Worm (Caenorhabditis elegans) whole organism, young adult: ENCODE data around the gene pqn-92.

Experiments
- F33H1.4 ChIP-seq: fragments of 200-800 bp; sonication (Bioruptor generic); IDR thresholded peaks from 2 replicates; pipeline ENCODE4 v1.3.6; 2022; ENCODE audit warnings: missing genetic modification reagents, missing genetic modification characterization, missing compliant biosample characterization
- F49E8.2 ChIP-seq: sonication (generic microtip); optimal IDR thresholded peaks from 3 replicates; lab custom pipeline; 2017; ENCODE audit warnings: missing genetic modification characterization, mild to moderate bottlenecking, missing compliant biosample characterization, antibody characterized with exemption, moderate library complexity; ENCODE audit not compliant: insufficient read depth
- K11D2.4 ChIP-seq: fragments of 200-800 bp; sonication (Bioruptor generic); IDR thresholded peaks from 2 replicates; pipeline ENCODE4 v1.3.6; 2022; ENCODE audit warnings: missing genetic modification reagents, missing genetic modification characterization, missing compliant biosample characterization
- T07F8.4 ChIP-seq: sonication (generic microtip); optimal IDR thresholded peaks from 2 replicates; lab custom pipeline; 2016; ENCODE audit warnings: mild to moderate bottlenecking, missing genetic modification characterization, moderate library complexity, missing compliant biosample characterization
- T26A5.8 ChIP-seq: sonication (generic microtip); optimal IDR thresholded peaks from 2 replicates; lab custom pipeline; 2016; ENCODE audit warnings: missing genetic modification characterization, missing compliant biosample characterization
- Y53G8AR.9 ChIP-seq: fragments of 200-800 bp; sonication (Bioruptor generic); conservative IDR thresholded peaks from 2 replicates; pipeline ENCODE4 v1.3.6; 2022; ENCODE audit warnings: missing genetic modification reagents, missing genetic modification characterization, missing compliant biosample characterization
- Y56A3A.18 ChIP-seq: fragments of 200-800 bp; sonication (Bioruptor generic); IDR thresholded peaks from 2 replicates; pipeline ENCODE4 v1.3.6; 2022; ENCODE audit warnings: missing genetic modification reagents, missing genetic modification characterization, missing compliant biosample characterization
- ZK185.1 ChIP-seq: sonication (generic microtip); optimal IDR thresholded peaks from 2 replicates; lab custom pipeline; 2016; ENCODE audit warnings: mild to moderate bottlenecking, missing genetic modification characterization, missing compliant biosample characterization; ENCODE audit not compliant: poor library complexity, severe bottlenecking
- aptf-2 ChIP-seq: fragments of 200-800 bp; sonication (Bioruptor generic); conservative IDR thresholded peaks from 2 replicates; pipeline ENCODE4 v1.3.6; 2022; ENCODE audit warnings: missing genetic modification reagents, missing genetic modification characterization, missing compliant biosample characterization
- attf-3 ChIP-seq: fragments of 200-800 bp; sonication (Bioruptor generic); conservative IDR thresholded peaks from 2 replicates; pipeline ENCODE4 v1.3.6; 2022; ENCODE audit warnings: missing genetic modification reagents, missing genetic modification characterization, missing compliant biosample characterization
- attf-6 ChIP-seq: fragments of 200-800 bp; sonication (Bioruptor generic); IDR thresholded peaks from 2 replicates; pipeline ENCODE4 v1.3.6; 2022; ENCODE audit warnings: missing genetic modification reagents, missing genetic modification characterization, missing compliant biosample characterization
- ccch-3 ChIP-seq: fragments of 200-800 bp; sonication (Bioruptor generic); optimal IDR thresholded peaks from 2 replicates; lab custom pipeline; 2018; ENCODE audit warnings: mild to moderate bottlenecking, missing genetic modification characterization, missing compliant biosample characterization
- ceh-40 ChIP-seq: fragments of 200-800 bp; sonication (Bioruptor generic); IDR thresholded peaks from 2 replicates; pipeline ENCODE4 v1.3.6; 2022; ENCODE audit warnings: missing genetic modification characterization, missing compliant biosample characterization
- dox-1 ChIP-seq: fragments of 200-800 bp; sonication (Bioruptor generic); IDR thresholded peaks from 2 replicates; pipeline ENCODE4 v1.3.6; 2022; ENCODE audit warnings: missing genetic modification reagents, missing genetic modification characterization, missing compliant biosample characterization
- dpff-1 ChIP-seq: sonication (generic microtip); optimal IDR thresholded peaks from 2 replicates; lab custom pipeline; 2017; ENCODE audit warnings: mild to moderate bottlenecking, missing genetic modification characterization, missing compliant biosample characterization
- dpl-1 ChIP-seq: fragments of 150-350 bp; optimal IDR thresholded peaks from 2 replicates; lab custom pipeline; 2014; ENCODE audit warnings: missing biosample characterization, missing genetic modification reagents, missing genetic modification characterization
- egrh-3 ChIP-seq: fragments of 200-800 bp; sonication (Bioruptor generic); IDR thresholded peaks from 2 replicates; pipeline ENCODE4 v1.3.6; 2022; ENCODE audit warnings: missing genetic modification reagents, missing genetic modification characterization, missing compliant biosample characterization
- ets-4 ChIP-seq: fragments of 200-800 bp; sonication (Bioruptor generic); optimal IDR thresholded peaks from 2 replicates; lab custom pipeline; 2018; ENCODE audit warnings: mild to moderate bottlenecking, missing genetic modification characterization, missing compliant biosample characterization
- fkh-3 ChIP-seq: sonication (generic microtip); optimal IDR thresholded peaks from 2 replicates; lab custom pipeline; 2016; ENCODE audit warnings: mild to moderate bottlenecking, missing genetic modification characterization, missing compliant biosample characterization
- hlh-26 ChIP-seq: fragments of 200-800 bp; sonication (Bioruptor generic); conservative IDR thresholded peaks from 2 replicates; pipeline ENCODE4 v1.3.6; 2022; ENCODE audit warnings: missing genetic modification reagents, missing genetic modification characterization, missing compliant biosample characterization
- hmg-20 ChIP-seq: fragments of 200-800 bp; sonication (Bioruptor generic); IDR thresholded peaks from 2 replicates; pipeline ENCODE4 v1.3.6; 2022; ENCODE audit warnings: missing genetic modification reagents, missing genetic modification characterization, missing compliant biosample characterization
- hsf-1 ChIP-seq: fragments of 200-800 bp; sonication (Bioruptor generic); IDR thresholded peaks from 2 replicates; pipeline ENCODE4 v1.3.6; 2022; ENCODE audit warnings: missing genetic modification reagents, missing genetic modification characterization, missing compliant biosample characterization
- let-607 ChIP-seq, 2 experiments: fragments of 200-800 bp in 1 of 2; sonication (Bioruptor generic) in 1 of 2; sonication (generic microtip) in 1 of 2; optimal IDR thresholded peaks; 2 replicates each; lab custom pipeline; 2016 to 2018; ENCODE audit warnings: mild to moderate bottlenecking in 2 of 2, missing compliant biosample characterization in 2 of 2, missing genetic modification characterization in 2 of 2, moderate library complexity in 2 of 2, missing genotype in 1 of 2
- lin-35 ChIP-seq, 3 experiments: fragments of 150-350 bp in 2 of 3; sonication (generic microtip) in 1 of 3; optimal IDR thresholded peaks; 2 replicates each; lab custom pipeline; 2014 to 2018; ENCODE audit warnings: missing biosample characterization in 3 of 3, missing genetic modification characterization in 3 of 3, missing genetic modification reagents in 3 of 3
- lin-40 ChIP-seq: sonication (generic microtip); optimal IDR thresholded peaks from 2 replicates; lab custom pipeline; 2016; ENCODE audit warnings: missing genetic modification characterization, mild to moderate bottlenecking, missing compliant biosample characterization, missing genotype, missing genetic modification reagents
- lin-54 ChIP-seq: fragments of 200-800 bp; sonication (Bioruptor generic); optimal IDR thresholded peaks from 2 replicates; lab custom pipeline; 2018; ENCODE audit warnings: mild to moderate bottlenecking, missing genetic modification characterization, missing compliant biosample characterization
- lir-1 ChIP-seq: fragments of 200-800 bp; sonication (Bioruptor generic); conservative IDR thresholded peaks from 2 replicates; pipeline ENCODE4 v1.3.6; 2022; ENCODE audit warnings: missing genetic modification reagents, missing genetic modification characterization, missing compliant biosample characterization
- lsl-1 ChIP-seq: fragments of 200-800 bp; sonication (Bioruptor generic); optimal IDR thresholded peaks from 2 replicates; lab custom pipeline; 2018; ENCODE audit warnings: mild to moderate bottlenecking, missing genetic modification characterization, moderate library complexity, missing compliant biosample characterization
- madf-3 ChIP-seq: fragments of 200-800 bp; sonication (Bioruptor generic); IDR thresholded peaks from 2 replicates; pipeline ENCODE4 v1.3.6; 2022; ENCODE audit warnings: missing genetic modification reagents, missing genetic modification characterization, missing compliant biosample characterization
- madf-6 ChIP-seq: fragments of 200-800 bp; sonication (Bioruptor generic); IDR thresholded peaks from 2 replicates; pipeline ENCODE4 v1.3.6; 2022; ENCODE audit warnings: missing genetic modification reagents, missing genetic modification characterization, missing compliant biosample characterization
- madf-8 ChIP-seq: fragments of 200-800 bp; sonication (Bioruptor generic); conservative IDR thresholded peaks from 2 replicates; pipeline ENCODE4 v1.3.6; 2022; ENCODE audit warnings: missing genetic modification reagents, missing genetic modification characterization, missing compliant biosample characterization
- mcd-1 ChIP-seq: fragments of 200-800 bp; sonication (Bioruptor generic); IDR thresholded peaks from 2 replicates; pipeline ENCODE4 v1.3.6; 2022; ENCODE audit warnings: missing genetic modification reagents, missing genetic modification characterization, missing compliant biosample characterization
- nfyb-1 ChIP-seq: fragments of 200-800 bp; sonication (Bioruptor generic); IDR thresholded peaks from 2 replicates; pipeline ENCODE4 v1.3.6; 2022; ENCODE audit warnings: missing genetic modification reagents, missing genetic modification characterization, missing compliant biosample characterization
- nhr-90 ChIP-seq: sonication (generic microtip); optimal IDR thresholded peaks from 2 replicates; lab custom pipeline; 2016; ENCODE audit warnings: missing genotype, mild to moderate bottlenecking, missing genetic modification characterization, missing compliant biosample characterization
- pbrm-1 ChIP-seq: fragments of 200-800 bp; sonication (Bioruptor generic); IDR thresholded peaks from 2 replicates; pipeline ENCODE4 v1.3.6; 2022; ENCODE audit warnings: missing genetic modification reagents, missing genetic modification characterization, missing compliant biosample characterization
- rec-8 ChIP-seq, 2 experiments: sonication (generic microtip); optimal IDR thresholded peaks; 2 replicates each; lab custom pipeline; 2016; ENCODE audit warnings: mild to moderate bottlenecking in 2 of 2, missing genetic modification characterization in 2 of 2, missing genetic modification reagents in 2 of 2, missing genotype in 2 of 2, missing biosample characterization in 1 of 2, missing compliant biosample characterization in 1 of 2, moderate library complexity in 1 of 2
- snpc-1.3 ChIP-seq: sonication (generic microtip); optimal IDR thresholded peaks from 2 replicates; lab custom pipeline; 2017; ENCODE audit warnings: missing genetic modification characterization, mild to moderate bottlenecking, missing compliant biosample characterization, antibody characterized with exemption, moderate library complexity, missing genotype, missing genetic modification reagents; ENCODE audit not compliant: insufficient read depth
- tbp1 ChIP-seq: fragments of 200-800 bp; sonication (Bioruptor generic); optimal IDR thresholded peaks from 2 replicates; lab custom pipeline; 2018; ENCODE audit warnings: mild to moderate bottlenecking, missing genetic modification characterization, missing compliant biosample characterization
- tlf-1 ChIP-seq: fragments of 200-800 bp; sonication (Bioruptor generic); optimal IDR thresholded peaks from 2 replicates; lab custom pipeline; 2018; ENCODE audit warnings: mild to moderate bottlenecking, missing genetic modification characterization, missing compliant biosample characterization
- unc-130 ChIP-seq: sonication (generic microtip); optimal IDR thresholded peaks from 2 replicates; lab custom pipeline; 2016; ENCODE audit warnings: missing genetic modification reagents, missing genetic modification characterization, missing compliant biosample characterization
- xnd-1 ChIP-seq: sonication (generic microtip); optimal IDR thresholded peaks from 2 replicates; lab custom pipeline; 2016; ENCODE audit warnings: missing genotype, missing genetic modification reagents, missing genetic modification characterization, missing compliant biosample characterization
- zfh-2 ChIP-seq: fragments of 200-800 bp; sonication (Bioruptor generic); conservative IDR thresholded peaks from 2 replicates; pipeline ENCODE4 v1.3.6; 2022; ENCODE audit warnings: missing genetic modification reagents, missing genetic modification characterization, missing compliant biosample characterization
- ztf-18 ChIP-seq: sonication (generic microtip); optimal IDR thresholded peaks from 2 replicates; lab custom pipeline; 2016; ENCODE audit warnings: missing genotype, mild to moderate bottlenecking, missing genetic modification characterization, missing compliant biosample characterization
- ztf-6 ChIP-seq: fragments of 200-800 bp; sonication (Bioruptor generic); IDR thresholded peaks from 2 replicates; pipeline ENCODE4 v1.3.6; 2022; ENCODE audit warnings: missing genetic modification reagents, missing genetic modification characterization, missing compliant biosample characterization

The pqn-92 gene

ce11 chrIII:12273598-12274090 lies 33.9 kb upstream of the pqn-92 start, which contains the start of the genes Y75B8A.24 and Y75B8A.25 (continued):
- TF ChIP-seq tlf-1 (GFP tag; lab: Kevin White, UChicago), result no peak
- TF ChIP-seq mcd-1 (GFP tag; lab: Robert Waterston, UW), result peak; percentile 81
- TF ChIP-seq madf-3 (GFP tag; lab: Robert Waterston, UW), result 0 out of 2 replicates have a peak, but pooled peaks have one; percentile 62
- TF ChIP-seq ZK185.1 (tag; lab: Kevin White, UChicago), result no peak
- TF ChIP-seq attf-3 (GFP tag; lab: Robert Waterston, UW), result peak; percentile 22; the same call in 1 of the 2 replicates
- TF ChIP-seq ztf-6 (GFP tag; lab: Robert Waterston, UW), result no peak
- peak; percentile 64; the same call in 1 of the 2 replicates for TF ChIP-seq K11D2.4 (GFP tag; lab: Robert Waterston, UW)
- TF ChIP-seq tbp1, result peak; percentile 39
- TF ChIP-seq attf-6 (GFP tag; lab: Robert Waterston, UW), result no peak
- TF ChIP-seq T26A5.8 (tag; lab: Kevin White, UChicago), result no peak
- TF ChIP-seq F33H1.4 (GFP tag; lab: Robert Waterston, UW), result peak; percentile 56
- no peak for TF ChIP-seq fkh-3 (tag; lab: Kevin White, UChicago)
- TF ChIP-seq Y53G8AR.9, result 0 out of 2 replicates have a peak, but pooled peaks have one; percentile 37
- no peak for TF ChIP-seq hsf-1 (GFP tag; lab: Robert Waterston, UW)
- TF ChIP-seq dpff-1 (tag; lab: Kevin White, UChicago), result no peak
- TF ChIP-seq ets-4 (GFP tag; lab: Kevin White, UChicago), result no peak
- TF ChIP-seq hmg-20 (GFP tag; lab: Robert Waterston, UW), result 0 out of 2 replicates have a peak, but pooled peaks have one; percentile 28
- TF ChIP-seq unc-130, result peak; percentile 66
- no peak for TF ChIP-seq Y56A3A.18
- no peak for TF ChIP-seq ccch-3 (GFP tag; lab: Kevin White, UChicago)
- no peak for TF ChIP-seq hlh-26 (GFP tag; lab: Robert Waterston, UW)
- peak; percentile 23 for TF ChIP-seq F49E8.2 (tag; lab: Kevin White, UChicago)
- TF ChIP-seq pbrm-1 (GFP tag; lab: Robert Waterston, UW), result peak; percentile 71; the same call in 1 of the 2 replicates
- TF ChIP-seq lin-35 (GFP tag; optimal IDR thresholded peaks at IDR 0.05; lab: Kevin White, UChicago), result peak in 1 of 3 experiments; percentile 79
- TF ChIP-seq xnd-1, result peak; percentile 25
- TF ChIP-seq T07F8.4 (tag; lab: Kevin White, UChicago), result no peak
- peak; percentile 70 for TF ChIP-seq dox-1 (GFP tag; lab: Robert Waterston, UW)
- no peak for TF ChIP-seq lin-40 (tag; lab: Kevin White, UChicago)
- no peak; the same call in 1 of the 2 replicates for TF ChIP-seq madf-8 (GFP tag; lab: Robert Waterston, UW)
- TF ChIP-seq ztf-18, result no peak
- peak; percentile 74 for TF ChIP-seq nfyb-1 (GFP tag; lab: Robert Waterston, UW)

ce11 chrIII:12278766-12279165 lies 28.8 kb upstream of the pqn-92 start:
- TF ChIP-seq mcd-1 (GFP tag; lab: Robert Waterston, UW) (peak; percentile 78), lin-54 (peak; percentile 51), lin-35 (GFP tag; optimal IDR thresholded peaks at IDR 0.05; lab: Kevin White, UChicago) (peak in 1 of 3 experiments; percentile 77), let-607 (tag; optimal IDR thresholded peaks at IDR 0.05; lab: Kevin White, UChicago) (no peak), egrh-3 (no peak), nfyb-1 (GFP tag; lab: Robert Waterston, UW) (no peak)

DNA sequence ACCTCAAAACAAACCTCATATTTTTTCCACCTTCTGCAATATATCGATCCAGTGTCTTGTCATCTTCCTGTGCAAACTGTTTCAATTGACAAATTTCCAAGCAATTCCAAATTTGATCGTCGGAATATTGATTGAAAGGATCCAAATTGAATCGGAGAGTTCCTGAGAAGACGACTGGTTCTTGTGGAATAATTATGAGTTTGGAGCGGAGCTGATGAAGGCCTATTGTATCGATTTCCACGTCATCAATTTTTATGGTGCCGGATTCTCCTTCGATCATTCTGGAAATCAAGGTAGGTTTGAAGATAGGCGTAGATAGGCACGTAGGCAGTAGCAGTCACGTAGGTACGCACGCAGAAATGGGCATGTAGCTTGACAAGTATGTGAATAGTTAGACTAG lies 23.4 kb upstream of the pqn-92 start:
- no peak for TF ChIP-seq dpl-1
- TF ChIP-seq lsl-1 (GFP tag; lab: Kevin White, UChicago), result no peak
- no peak for TF ChIP-seq madf-6
- no peak for TF ChIP-seq zfh-2
- TF ChIP-seq rec-8 (tag; optimal IDR thresholded peaks at IDR 0.05; lab: Kevin White, UChicago), result no peak
- no peak for TF ChIP-seq lin-54
- no peak for TF ChIP-seq ztf-18
- TF ChIP-seq nhr-90, result no peak
- TF ChIP-seq ceh-40, result no peak
- no peak for TF ChIP-seq snpc-1.3
- TF ChIP-seq lir-1 (GFP tag; lab: Robert Waterston, UW), result no peak
- no peak for TF ChIP-seq aptf-2 (GFP tag; lab: Robert Waterston, UW)
- TF ChIP-seq let-607 (tag; optimal IDR thresholded peaks at IDR 0.05; lab: Kevin White, UChicago), result no peak
- TF ChIP-seq fkh-3 (tag; lab: Kevin White, UChicago), result no peak
- no peak for TF ChIP-seq mcd-1 (GFP tag; lab: Robert Waterston, UW)
